Fruit fly (Drosophila melanogaster): ENCODE measurements around the gene Cad87A.
A peak's percentile ranks its signal among the peaks of the same experiment; 100 is the strongest.

The Cad87A gene

dm6 chr3R:11877162-11877561 lies 71.8 kb downstream of the Cad87A start, which contains the start of gene sad:
Gene sad, plus strand, starts transcription at chr3R:11877235.
- TF ChIP-seq Abd-B (GFP tag; optimal IDR thresholded peaks at IDR 0.05) (no peak), Hr78 (GFP tag; optimal IDR thresholded peaks at IDR 0.05) (no peak), dmrt93B (GFP tag; optimal IDR thresholded peaks at IDR 0.05) (no peak), pan (optimal IDR thresholded peaks at IDR 0.05) (no peak)

- TF ChIP-seq psq (GFP tag; optimal IDR thresholded peaks at IDR 0.05) (no peak), fru (GFP tag; optimal IDR thresholded peaks at IDR 0.05) (no peak), rgr (GFP tag; optimal IDR thresholded peaks at IDR 0.05) (no peak), ey (GFP tag; optimal IDR thresholded peaks at IDR 0.05) (no peak), dsf (GFP tag; optimal IDR thresholded peaks at IDR 0.05; ENCODE audit: borderline replicate concordance) (no peak)
Observed at dm6 chr3R:11876750-11877149, 72.2 kb downstream of the Cad87A start.

- TF ChIP-seq rgr (GFP tag; optimal IDR thresholded peaks at IDR 0.05) = peak; percentile 59
- no peak for TF ChIP-seq Hr83 (GFP tag; optimal IDR thresholded peaks at IDR 0.05; ENCODE audit: poor library complexity, severe bottlenecking)
- TF ChIP-seq GATAd (GFP tag; optimal IDR thresholded peaks at IDR 0.05) = no peak
- TF ChIP-seq h (GFP tag; optimal IDR thresholded peaks at IDR 0.05) = peak; percentile 78
- TF ChIP-seq N (GFP tag; optimal IDR thresholded peaks at IDR 0.05) = no peak
- no peak for TF ChIP-seq CG9705 (GFP tag; optimal IDR thresholded peaks at IDR 0.05)
- TF ChIP-seq Hnf4 (GFP tag; optimal IDR thresholded peaks at IDR 0.05) = peak; percentile 47
- no peak for TF ChIP-seq CG32264 (GFP tag; optimal IDR thresholded peaks at IDR 0.05)
- TF ChIP-seq brk (GFP tag; optimal IDR thresholded peaks at IDR 0.05) = no peak
- peak; percentile 77 for TF ChIP-seq HLH106 (tag; optimal IDR thresholded peaks at IDR 0.05)
- peak; percentile 43 for TF ChIP-seq woc (GFP tag; optimal IDR thresholded peaks at IDR 0.05)
- TF ChIP-seq Sp1 (GFP tag; optimal IDR thresholded peaks at IDR 0.05) = peak; percentile 62
- TF ChIP-seq sv (GFP tag; optimal IDR thresholded peaks at IDR 0.05) = no peak
- TF ChIP-seq Dif (GFP tag; optimal IDR thresholded peaks at IDR 0.05; ENCODE audit: partially characterized antibody) = no peak
- no peak for TF ChIP-seq Myc (optimal IDR thresholded peaks at IDR 0.05)
- TF ChIP-seq Hr78 (GFP tag; optimal IDR thresholded peaks at IDR 0.05) = no peak
- peak; percentile 19 for TF ChIP-seq Rel (GFP tag; optimal IDR thresholded peaks at IDR 0.05)
- TF ChIP-seq Rel (tag; optimal IDR thresholded peaks at IDR 0.05) = no peak
- TF ChIP-seq OdsH (GFP tag; optimal IDR thresholded peaks at IDR 0.05) = peak; percentile 48
- no peak for TF ChIP-seq usp (GFP tag; optimal IDR thresholded peaks at IDR 0.05)
- no peak for TF ChIP-seq Mio (GFP tag; optimal IDR thresholded peaks at IDR 0.05)
- peak; percentile 3 for TF ChIP-seq sage (GFP tag; optimal IDR thresholded peaks at IDR 0.05)
- TF ChIP-seq lola (GFP tag; optimal IDR thresholded peaks at IDR 0.05) = no peak
- peak; percentile 81 for TF ChIP-seq fru (GFP tag; optimal IDR thresholded peaks at IDR 0.05)
- TF ChIP-seq Vsx2 (GFP tag; optimal IDR thresholded peaks at IDR 0.05; ENCODE audit: partially characterized antibody) = no peak
- TF ChIP-seq ey (GFP tag; optimal IDR thresholded peaks at IDR 0.05) = peak; percentile 17
- TF ChIP-seq psq (GFP tag; optimal IDR thresholded peaks at IDR 0.05) = peak; percentile 55
- no peak for TF ChIP-seq dsf (GFP tag; optimal IDR thresholded peaks at IDR 0.05; ENCODE audit: borderline replicate concordance)
- TF ChIP-seq dl (GFP tag; optimal IDR thresholded peaks at IDR 0.05; ENCODE audit: insufficient read depth in 1 of 2, partially characterized antibody in 2 of 2) = no peak
- no peak for TF ChIP-seq pan (optimal IDR thresholded peaks at IDR 0.05)
- peak; percentile 5 for TF ChIP-seq CrebA (GFP tag; optimal IDR thresholded peaks at IDR 0.05; ENCODE audit: borderline replicate concordance)
- TF ChIP-seq Abd-B (GFP tag; optimal IDR thresholded peaks at IDR 0.05) = no peak
- no peak for TF ChIP-seq Dfd (GFP tag; optimal IDR thresholded peaks at IDR 0.05)
- peak; percentile 49 for TF ChIP-seq dmrt93B (GFP tag; optimal IDR thresholded peaks at IDR 0.05)
- no peak for TF ChIP-seq jim (GFP tag; optimal IDR thresholded peaks at IDR 0.05)
- peak; percentile 45 for TF ChIP-seq br (GFP tag; optimal IDR thresholded peaks at IDR 0.05)
- peak in 1 of 2 experiments; percentile 85 for TF ChIP-seq foxo (GFP tag; optimal IDR thresholded peaks at IDR 0.05)
- no peak for TF ChIP-seq Jra (GFP tag; optimal IDR thresholded peaks at IDR 0.05)
- TF ChIP-seq tai (GFP tag; optimal IDR thresholded peaks at IDR 0.05) = no peak
Observed at dm6 chr3R:11872692-11873091, 76.2 kb downstream of the Cad87A start.

Data from whole organism, wandering third instar larva.